Worm (Caenorhabditis elegans) whole organism, mixed stage, embryonic: ENCODE results near the gene stg-1.

ENCODE experiments used
- blmp-1 ChIP-seq: fragments of 150-350 bp; optimal IDR thresholded peaks from 2 replicates; lab custom pipeline; 2014; ENCODE audit warnings: missing biosample characterization, missing genetic modification characterization
- ces-1 ChIP-seq: fragments of 150-350 bp; optimal IDR thresholded peaks from 2 replicates; lab custom pipeline; 2014; ENCODE audit warnings: missing biosample characterization, missing genetic modification reagents, missing genetic modification characterization
- drap-1 ChIP-seq: fragments of 200-800 bp; sonication (Bioruptor generic); optimal IDR thresholded peaks from 3 replicates; lab custom pipeline; 2018; ENCODE audit warnings: mild to moderate bottlenecking, missing genetic modification characterization, missing compliant biosample characterization
- ham-2 ChIP-seq: fragments of 200-800 bp; sonication (Bioruptor generic); optimal IDR thresholded peaks from 2 replicates; lab custom pipeline; 2018; ENCODE audit warnings: mild to moderate bottlenecking, missing genetic modification characterization, missing compliant biosample characterization
- nhr-237 ChIP-seq: fragments of 150-350 bp; optimal IDR thresholded peaks from 2 replicates; lab custom pipeline; 2014; ENCODE audit warnings: missing biosample characterization, missing genetic modification characterization
- nhr-76 ChIP-seq: sonication (generic microtip); optimal IDR thresholded peaks from 2 replicates; lab custom pipeline; 2017; ENCODE audit warnings: missing biosample characterization, missing genetic modification characterization
- snpc-4 ChIP-seq: fragments of 150-350 bp; optimal IDR thresholded peaks from 2 replicates; lab custom pipeline; 2014; ENCODE audit warnings: missing biosample characterization, missing genetic modification characterization
- sptf-1 ChIP-seq: sonication (generic microtip); optimal IDR thresholded peaks from 2 replicates; lab custom pipeline; 2017; ENCODE audit warnings: mild to moderate bottlenecking, missing genetic modification characterization, moderate library complexity, missing compliant biosample characterization
- unc-120 ChIP-seq: sonication (generic microtip); optimal IDR thresholded peaks from 2 replicates; lab custom pipeline; 2017; ENCODE audit warnings: missing genetic modification characterization, missing compliant biosample characterization; ENCODE audit not compliant: poor library complexity, severe bottlenecking
- unc-62 ChIP-seq: fragments of 150-350 bp; optimal IDR thresholded peaks from 2 replicates; lab custom pipeline; 2014; ENCODE audit warnings: missing biosample characterization, missing genetic modification reagents, missing genetic modification characterization

DNA sequence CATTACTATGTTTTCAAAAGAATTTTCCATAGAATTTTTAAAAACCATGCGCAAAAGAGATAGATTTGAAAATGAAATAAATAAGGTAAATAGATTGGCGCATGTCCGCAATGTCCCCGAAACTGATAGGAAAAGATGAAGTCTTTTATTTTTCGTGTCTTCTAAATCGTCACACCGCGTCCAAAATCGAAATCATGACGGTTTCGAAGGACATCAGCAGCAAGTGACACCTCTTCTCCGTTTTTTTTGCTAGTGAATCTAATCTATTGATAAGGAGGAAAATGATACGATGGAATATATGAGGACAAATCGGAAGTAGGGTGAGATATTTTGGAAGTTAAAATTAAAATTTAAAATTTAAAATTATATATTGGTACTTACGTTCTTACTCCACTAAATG lies 13.5 kb upstream of the stg-1 start:
- TF ChIP-seq sptf-1 (no peak), ces-1 (GFP tag; lab: Kevin White, UChicago) (no peak), blmp-1 (tag; lab: Kevin White, UChicago) (no peak), unc-62 (GFP tag; lab: Kevin White, UChicago) (no peak), drap-1 (no peak), nhr-237 (tag; lab: Kevin White, UChicago) (no peak), unc-120 (tag; lab: Kevin White, UChicago) (no peak), ham-2 (no peak), snpc-4 (no peak), nhr-76 (tag; lab: Kevin White, UChicago) (no peak)
